Fruit fly (Drosophila melanogaster) whole organism, embryonic: ENCODE data around the gene Sas-6.
A peak's percentile ranks its signal among the peaks of the same experiment; 100 is the strongest.

Experiments used
- CG10321 ChIP-seq: fragments of 200-800 bp; sonication (Bioruptor generic); IDR thresholded peaks from 2 replicates; pipeline ENCODE4 v1.3.6; 2022; ENCODE audit warnings: missing biosample characterization, missing genetic modification characterization
- CG10565 ChIP-seq: fragments of 200-800 bp; sonication (Bioruptor generic); optimal IDR thresholded peaks from 3 replicates; lab custom pipeline; 2016; ENCODE audit warnings: missing biosample characterization, mild to moderate bottlenecking, missing genetic modification characterization
- CG1233 ChIP-seq: fragments of 200-800 bp; sonication (Bioruptor generic); optimal IDR thresholded peaks from 4 replicates; lab custom pipeline; 2018; ENCODE audit warnings: missing biosample characterization, mild to moderate bottlenecking, missing genetic modification characterization
- CG14050 ChIP-seq: fragments of 200-800 bp; sonication (Bioruptor generic); IDR thresholded peaks from 3 replicates; pipeline ENCODE4 v1.3.6; 2022; ENCODE audit warnings: missing biosample characterization, missing genetic modification characterization
- CG14860 ChIP-seq: fragments of 200-800 bp; sonication (Bioruptor generic); IDR thresholded peaks from 3 replicates; pipeline ENCODE4 v1.3.6; 2022; ENCODE audit warnings: missing biosample characterization, missing genetic modification characterization; ENCODE audit not compliant: partially characterized antibody
- CG2129 ChIP-seq: fragments of 200-800 bp; sonication (Bioruptor generic); IDR thresholded peaks from 2 replicates; pipeline ENCODE4 v1.3.6; 2022; ENCODE audit warnings: missing biosample characterization, missing genetic modification characterization; ENCODE audit not compliant: partially characterized antibody
- CG2202 ChIP-seq: fragments of 200-800 bp; sonication (Bioruptor generic); optimal IDR thresholded peaks from 2 replicates; lab custom pipeline; 2018; ENCODE audit warnings: missing biosample characterization, mild to moderate bottlenecking, missing genetic modification characterization
- CG31388 ChIP-seq: fragments of 200-800 bp; sonication (Bioruptor generic); optimal IDR thresholded peaks from 2 replicates; lab custom pipeline; 2016; ENCODE audit warnings: missing biosample characterization, missing genetic modification characterization
- CG31441 ChIP-seq: fragments of 200-800 bp; sonication (Bioruptor generic); IDR thresholded peaks from 2 replicates; pipeline ENCODE4 v1.3.6; 2022; ENCODE audit warnings: missing biosample characterization, missing genetic modification characterization
- CG3726 ChIP-seq: fragments of 200-800 bp; sonication (Bioruptor generic); IDR thresholded peaks from 3 replicates; pipeline ENCODE4, ENCODE4 v1.3.6; 2022; ENCODE audit warnings: missing biosample characterization, missing genetic modification characterization
- CG4328 ChIP-seq: fragments of 200-800 bp; sonication (Bioruptor generic); optimal IDR thresholded peaks from 3 replicates; lab custom pipeline; 2017; ENCODE audit warnings: missing biosample characterization, missing genetic modification reagents, missing genetic modification characterization
- CG4360 ChIP-seq: fragments of 200-800 bp; sonication (Bioruptor generic); IDR thresholded peaks from 2 replicates; pipeline ENCODE4 v1.3.6; 2022; ENCODE audit warnings: missing biosample characterization, missing genetic modification characterization
- CG4424 ChIP-seq: fragments of 200-800 bp; sonication (Bioruptor generic); optimal IDR thresholded peaks from 3 replicates; lab custom pipeline; 2016; ENCODE audit warnings: missing biosample characterization, missing genetic modification characterization
- CG4820 ChIP-seq: fragments of 200-800 bp; sonication (Bioruptor generic); optimal IDR thresholded peaks from 3 replicates; lab custom pipeline; 2016; ENCODE audit warnings: missing biosample characterization, missing genetic modification characterization
- CG6175 ChIP-seq: fragments of 200-800 bp; sonication (Bioruptor generic); IDR thresholded peaks from 3 replicates; pipeline ENCODE4 v1.3.6; 2022; ENCODE audit warnings: missing biosample characterization, missing genetic modification characterization
- CG6683 ChIP-seq: fragments of 200-800 bp; sonication (Bioruptor generic); optimal IDR thresholded peaks from 2 replicates; lab custom pipeline; 2017; ENCODE audit warnings: missing biosample characterization, mild to moderate bottlenecking, missing genetic modification characterization, missing genetic modification reagents
- CG6813 ChIP-seq: fragments of 200-800 bp; sonication (Bioruptor generic); optimal IDR thresholded peaks from 2 replicates; lab custom pipeline; 2017; ENCODE audit warnings: missing biosample characterization, missing genetic modification characterization, mild to moderate bottlenecking, moderate library complexity, missing genetic modification reagents
- CG7372 ChIP-seq: fragments of 200-800 bp; sonication (Bioruptor generic); IDR thresholded peaks from 2 replicates; pipeline ENCODE4 v1.3.6; 2022; ENCODE audit warnings: missing biosample characterization, missing genetic modification characterization
- CG7839 ChIP-seq: fragments of 200-800 bp; sonication (Bioruptor generic); optimal IDR thresholded peaks from 3 replicates; lab custom pipeline; 2018; ENCODE audit warnings: missing biosample characterization, mild to moderate bottlenecking, missing genetic modification characterization, moderate library complexity
- CG9609 ChIP-seq: fragments of 200-800 bp; sonication (Bioruptor generic); optimal IDR thresholded peaks from 3 replicates; lab custom pipeline; 2016; ENCODE audit warnings: missing biosample characterization, missing genetic modification characterization
- CG9797 ChIP-seq: fragments of 200-800 bp; sonication (Bioruptor generic); optimal IDR thresholded peaks from 3 replicates; lab custom pipeline; 2018; ENCODE audit warnings: missing biosample characterization, mild to moderate bottlenecking, missing genetic modification characterization
- CHES-1-like ChIP-seq: fragments of 200-800 bp; sonication (Bioruptor generic); optimal IDR thresholded peaks from 2 replicates; lab custom pipeline; 2016; ENCODE audit warnings: missing biosample characterization, missing genetic modification characterization
- CrebB ChIP-seq: fragments of 200-800 bp; sonication (Bioruptor generic); optimal IDR thresholded peaks from 3 replicates; lab custom pipeline; 2018; ENCODE audit warnings: missing biosample characterization, mild to moderate bottlenecking, missing genetic modification characterization
- Dbx ChIP-seq: fragments of 200-800 bp; sonication (Bioruptor generic); IDR thresholded peaks from 3 replicates; pipeline ENCODE4 v1.3.6; 2022; ENCODE audit warnings: missing biosample characterization, missing genetic modification characterization
- Fer1 ChIP-seq: fragments of 200-800 bp; sonication (Bioruptor generic); optimal IDR thresholded peaks from 2 replicates; lab custom pipeline; 2017; ENCODE audit warnings: missing biosample characterization, mild to moderate bottlenecking, missing genetic modification characterization
- Fer3 ChIP-seq: fragments of 200-800 bp; sonication (Bioruptor generic); optimal IDR thresholded peaks from 2 replicates; lab custom pipeline; 2018; ENCODE audit warnings: missing biosample characterization, mild to moderate bottlenecking, missing genetic modification characterization, moderate library complexity
- HmgZ ChIP-seq: fragments of 200-800 bp; sonication (Bioruptor generic); optimal IDR thresholded peaks from 2 replicates; lab custom pipeline; 2018; ENCODE audit warnings: missing biosample characterization, mild to moderate bottlenecking, missing genetic modification characterization
- Optix ChIP-seq: fragments of 200-800 bp; sonication (Bioruptor generic); IDR thresholded peaks from 3 replicates; pipeline ENCODE4 v1.3.6; 2022; ENCODE audit warnings: missing biosample characterization, missing genetic modification characterization
- Rfx ChIP-seq: fragments of 200-800 bp; sonication (Bioruptor generic); IDR thresholded peaks from 2 replicates; pipeline ENCODE4 v1.3.6; 2022; ENCODE audit warnings: missing biosample characterization, missing genetic modification characterization
- Sin3A ChIP-seq: fragments of >200 bp; optimal IDR thresholded peaks from 2 replicates; lab custom pipeline; 2018
- Sry-β ChIP-seq: fragments of 200-800 bp; sonication (Bioruptor generic); optimal IDR thresholded peaks from 2 replicates; lab custom pipeline; 2018; ENCODE audit warnings: missing biosample characterization, mild to moderate bottlenecking, missing genetic modification characterization, moderate library complexity
- Stat92E ChIP-seq, 3 experiments: fragments of >200 bp in 2 of 3; fragments of 200-800 bp in 1 of 3; sonication (Bioruptor generic) in 1 of 3; optimal IDR thresholded peaks; 2 replicates each; lab custom pipeline; 2017 to 2019; ENCODE audit warnings: missing biosample characterization in 3 of 3, missing genetic modification characterization in 3 of 3, mild to moderate bottlenecking in 1 of 3, moderate library complexity in 1 of 3
- Trl ChIP-seq, 3 experiments: fragments of >200 bp in 2 of 3; fragments of 200-800 bp in 1 of 3; sonication (Bioruptor generic) in 1 of 3; optimal IDR thresholded peaks; 2 replicates in 1 of 3; 3 replicates in 2 of 3; lab custom pipeline; 2016 to 2017; ENCODE audit warnings: missing biosample characterization in 1 of 3, missing genetic modification characterization in 1 of 3
- Xrp1 ChIP-seq: fragments of 200-800 bp; sonication (Bioruptor generic); IDR thresholded peaks from 2 replicates; pipeline ENCODE4 v1.3.6; 2022; ENCODE audit warnings: missing biosample characterization, missing genetic modification characterization
- ara ChIP-seq: fragments of 200-800 bp; sonication (Bioruptor generic); IDR thresholded peaks from 2 replicates; pipeline ENCODE4 v1.3.6; 2022; ENCODE audit warnings: missing biosample characterization, missing genetic modification characterization
- bab2 ChIP-seq: fragments of 200-800 bp; sonication (Bioruptor generic); optimal IDR thresholded peaks from 2 replicates; lab custom pipeline; 2016; ENCODE audit warnings: missing biosample characterization, missing genetic modification characterization
- br ChIP-seq: fragments of >200 bp; optimal IDR thresholded peaks from 2 replicates; lab custom pipeline; 2017
- dimm ChIP-seq: fragments of 200-800 bp; sonication (Bioruptor generic); IDR thresholded peaks from 2 replicates; pipeline ENCODE4 v1.3.6; 2022; ENCODE audit warnings: missing biosample characterization, missing genetic modification characterization
- gcm ChIP-seq: fragments of 200-800 bp; sonication (Bioruptor generic); optimal IDR thresholded peaks from 2 replicates; lab custom pipeline; 2019; ENCODE audit warnings: missing biosample characterization, mild to moderate bottlenecking, missing genetic modification characterization, moderate library complexity
- gcm2 ChIP-seq: fragments of 200-800 bp; sonication (Bioruptor generic); optimal IDR thresholded peaks from 2 replicates; lab custom pipeline; 2016; ENCODE audit warnings: missing biosample characterization, missing genetic modification characterization
- kah ChIP-seq: fragments of 200-800 bp; sonication (Bioruptor generic); optimal IDR thresholded peaks from 2 replicates; lab custom pipeline; 2018; ENCODE audit warnings: missing biosample characterization, mild to moderate bottlenecking, missing genetic modification characterization
- lab ChIP-seq: fragments of 200-800 bp; sonication (Bioruptor generic); optimal IDR thresholded peaks from 3 replicates; lab custom pipeline; 2017; ENCODE audit warnings: missing biosample characterization, missing genetic modification characterization, mild to moderate bottlenecking, moderate library complexity, missing genetic modification reagents
- so ChIP-seq: fragments of 200-800 bp; sonication (Bioruptor generic); IDR thresholded peaks from 3 replicates; pipeline ENCODE4 v1.3.6; 2022; ENCODE audit warnings: missing biosample characterization, missing genetic modification characterization
- tap ChIP-seq: fragments of 200-800 bp; optimal IDR thresholded peaks from 3 replicates; lab custom pipeline; 2019; ENCODE audit warnings: missing biosample characterization, mild to moderate bottlenecking, missing genetic modification characterization, moderate library complexity
- tin ChIP-seq: fragments of 200-800 bp; sonication (Bioruptor generic); optimal IDR thresholded peaks from 3 replicates; lab custom pipeline; 2016; ENCODE audit warnings: missing biosample characterization, missing genetic modification characterization
- tll ChIP-seq, 2 experiments: fragments of 200-800 bp in 1 of 2; fragments of >200 bp in 1 of 2; sonication (Bioruptor generic) in 1 of 2; optimal IDR thresholded peaks; 2 replicates each; lab custom pipeline; 2017 to 2019; ENCODE audit warnings: missing biosample characterization in 2 of 2, missing genetic modification characterization in 2 of 2, mild to moderate bottlenecking in 1 of 2, moderate library complexity in 1 of 2
- twi ChIP-seq: fragments of 200-800 bp; optimal IDR thresholded peaks from 2 replicates; lab custom pipeline; 2019; ENCODE audit warnings: missing biosample characterization, mild to moderate bottlenecking, missing genetic modification characterization, moderate library complexity
- zen2 ChIP-seq: fragments of 200-800 bp; sonication (Bioruptor generic); IDR thresholded peaks from 3 replicates; pipeline ENCODE4 v1.3.6; 2022; ENCODE audit warnings: missing biosample characterization, missing genetic modification characterization; ENCODE audit not compliant: partially characterized antibody

Gene Sas-6

DNA sequence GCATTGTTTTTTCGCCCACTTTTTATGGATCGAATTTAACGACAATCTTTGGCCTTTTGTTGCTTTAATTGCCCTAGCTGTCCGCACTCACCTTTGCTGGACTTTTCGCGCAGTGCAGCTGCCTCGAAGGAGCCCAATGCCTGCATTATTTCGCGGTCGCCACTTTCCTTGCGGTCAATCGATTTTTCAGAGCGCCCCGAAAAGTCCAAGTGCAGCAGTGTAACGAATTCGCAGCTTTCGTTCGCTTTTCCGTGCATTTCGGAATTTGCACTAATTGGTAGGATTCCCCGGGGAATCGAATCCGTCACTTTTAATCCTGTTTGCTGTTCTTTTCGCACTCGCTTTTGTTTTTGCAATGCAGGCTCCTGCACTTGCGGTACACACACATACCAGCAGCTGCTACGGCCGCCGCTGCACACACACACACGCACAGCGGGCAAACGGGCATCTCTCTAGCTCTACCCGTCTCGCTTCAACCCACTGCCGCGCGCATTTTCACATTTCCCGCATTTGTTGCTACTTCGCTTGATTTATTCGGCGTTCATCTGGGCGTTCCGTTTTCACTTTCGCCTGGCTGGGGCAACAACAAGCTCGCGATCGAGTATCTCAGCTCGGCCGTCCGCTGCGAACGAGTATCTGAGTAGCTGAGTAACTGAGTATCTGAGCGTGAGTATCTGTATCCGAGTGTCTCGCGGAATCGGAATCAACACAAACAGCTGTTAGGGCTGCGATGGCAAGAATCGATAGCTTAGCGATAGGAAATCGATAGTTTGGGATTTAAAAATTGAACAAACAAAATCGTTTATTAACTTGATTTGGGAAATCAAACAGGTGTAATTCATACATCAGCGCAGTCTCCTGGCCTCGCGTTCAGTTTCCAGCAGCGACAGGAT is 26.6 kb downstream of the Sas-6 start, which contains the start of gene Mgat2 (continued):
- peak; percentile 97 for TF ChIP-seq gcm (GFP tag; lab: Kevin White, UChicago)
- TF ChIP-seq CG4424 (GFP tag; lab: Kevin White, UChicago) = no peak
- peak; percentile 66 for TF ChIP-seq CG2202 (tag; lab: Kevin White, UChicago)
- TF ChIP-seq HmgZ (tag; lab: Kevin White, UChicago) = peak; percentile 69
- peak; percentile 56 for TF ChIP-seq lab
- peak; percentile 92 for TF ChIP-seq CG4360 (GFP tag; lab: Robert Waterston, UW)
- TF ChIP-seq Fer1 (GFP tag; lab: Kevin White, UChicago) = peak; percentile 74
- 0 out of 2 replicates have a peak, but pooled peaks have one; percentile 29 for TF ChIP-seq ara (GFP tag; lab: Robert Waterston, UW)
- TF ChIP-seq zen2 = peak; percentile 90
- peak; percentile 9 for TF ChIP-seq CG4328 (GFP tag; lab: Kevin White, UChicago)
- no peak for TF ChIP-seq CG3726 (GFP tag; lab: Robert Waterston, UW)
- TF ChIP-seq CHES-1-like = peak; percentile 44
- peak; percentile 45 to 61 for TF ChIP-seq Trl (optimal IDR thresholded peaks at IDR 0.05; lab: Kevin White, UChicago)
- TF ChIP-seq Trl (GFP tag; optimal IDR thresholded peaks at IDR 0.05; lab: Kevin White, UChicago) = peak; percentile 30
- TF ChIP-seq Xrp1 (GFP tag; lab: Robert Waterston, UW) = peak; percentile 44
- TF ChIP-seq CG4820 (GFP tag; lab: Kevin White, UChicago) = no peak
- TF ChIP-seq CG31441 = peak; percentile 48; the same call in 1 of the 2 replicates
- no peak for TF ChIP-seq dimm (GFP tag; lab: Robert Waterston, UW)
- TF ChIP-seq CrebB = peak; percentile 47
- TF ChIP-seq kah (GFP tag; lab: Kevin White, UChicago) = peak; percentile 58
- TF ChIP-seq br (lab: Kevin White, UChicago) = no peak
- TF ChIP-seq CG10565 (GFP tag; lab: Kevin White, UChicago) = no peak
- peak; percentile 65 for TF ChIP-seq tap (tag; lab: Kevin White, UChicago)
- peak; percentile 80 for TF ChIP-seq CG2129 (GFP tag; lab: Robert Waterston, UW)
- peak; percentile 19 for TF ChIP-seq CG1233 (GFP tag; lab: Kevin White, UChicago)
- peak; percentile 32 for TF ChIP-seq gcm2 (GFP tag; lab: Kevin White, UChicago)
- TF ChIP-seq CG9609 (GFP tag; lab: Kevin White, UChicago) = no peak
- TF ChIP-seq Sry-β = peak; percentile 56
- no peak for TF ChIP-seq CG9797 (GFP tag; lab: Kevin White, UChicago)
- no peak for TF ChIP-seq Sin3A (lab: Kevin White, UChicago)
- TF ChIP-seq CG14860 (GFP tag; lab: Robert Waterston, UW) = peak; percentile 71
- 0 out of 3 replicates have a peak, but pooled peaks have one; percentile 16 for TF ChIP-seq Dbx
- peak; percentile 34; the same call in 2 of the 3 replicates for TF ChIP-seq so (GFP tag; lab: Robert Waterston, UW)
- TF ChIP-seq bab2 (GFP tag; lab: Kevin White, UChicago) = no peak
- TF ChIP-seq CG31388 (GFP tag; lab: Kevin White, UChicago) = no peak
- no peak for TF ChIP-seq CG14050 (GFP tag; lab: Robert Waterston, UW)
- TF ChIP-seq Rfx (GFP tag; lab: Robert Waterston, UW) = peak; percentile 37; the same call in 1 of the 2 replicates
- TF ChIP-seq Stat92E (GFP tag; optimal IDR thresholded peaks at IDR 0.05; lab: Kevin White, UChicago) = peak in 1 of 3 experiments; percentile 88
- TF ChIP-seq twi (tag; lab: Kevin White, UChicago) = peak; percentile 57
- TF ChIP-seq CG6683 (GFP tag; lab: Kevin White, UChicago) = peak; percentile 10
- no peak for TF ChIP-seq CG7372 (GFP tag; lab: Robert Waterston, UW)
- peak; percentile 30; the same call in 1 of the 3 replicates for TF ChIP-seq Optix (GFP tag; lab: Robert Waterston, UW)
- TF ChIP-seq CG6813 = peak; percentile 55
- no peak for TF ChIP-seq tin (GFP tag; lab: Kevin White, UChicago)
- peak; percentile 15 for TF ChIP-seq Fer3
- peak in 1 of 2 experiments; percentile 45 for TF ChIP-seq tll (GFP tag; optimal IDR thresholded peaks at IDR 0.05; lab: Kevin White, UChicago)
- no peak for TF ChIP-seq CG7839 (tag; lab: Kevin White, UChicago)
- TF ChIP-seq CG10321 (GFP tag; lab: Robert Waterston, UW) = peak; percentile 72
- peak; percentile 82; the same call in 2 of the 3 replicates for TF ChIP-seq CG6175 (GFP tag; lab: Robert Waterston, UW)
